Worm (Caenorhabditis elegans): ENCODE results near the gene marc-2.

The marc-2 gene

DNA sequence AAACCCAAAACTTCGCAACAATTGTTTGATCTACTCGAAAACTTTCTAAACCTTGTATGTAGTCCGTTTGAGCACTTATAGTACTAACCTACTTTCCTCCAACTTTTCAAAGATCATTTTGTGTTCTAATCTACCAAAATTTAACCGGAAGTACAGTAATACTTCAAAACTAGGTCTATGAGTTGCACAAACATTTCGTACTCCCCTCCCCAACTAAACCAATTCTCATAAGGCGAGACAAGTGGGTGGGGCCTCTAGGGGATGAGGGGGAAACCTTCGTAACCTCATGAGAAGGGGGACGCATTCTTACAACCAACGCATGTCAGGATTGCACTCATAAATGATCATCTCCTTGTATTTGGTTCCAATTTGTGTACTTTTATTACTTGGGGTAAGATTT lies 38.8 kb downstream of the marc-2 start, which contains the start of gene cutl-9:
cutl-9 (plus strand) TSS at position 301 of the 400 bp plus-strand sequence.
- TF ChIP-seq unc-62 (GFP tag; optimal IDR thresholded peaks at IDR 0.05) = no peak

DNA sequence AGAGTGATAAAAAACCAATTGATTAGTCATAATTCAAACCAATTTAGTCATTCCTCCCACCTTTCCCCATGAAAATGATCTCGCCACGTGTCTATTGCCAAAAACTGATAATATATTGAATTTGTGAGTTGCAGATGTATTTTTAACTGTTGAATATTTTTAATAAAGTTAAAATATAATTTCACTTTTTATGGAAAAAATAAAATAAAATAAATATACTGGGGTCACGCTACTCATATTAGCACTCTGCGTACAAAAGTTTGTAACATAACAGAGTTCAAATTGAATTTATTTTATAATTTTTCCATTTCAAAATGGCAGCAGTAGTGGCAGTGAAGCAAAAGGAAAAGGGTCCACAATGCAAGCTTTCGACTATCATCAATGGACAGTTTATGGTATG lies 42.6 kb downstream of the marc-2 start, which contains the start of gene C14A4.13:
C14A4.13 (plus strand) TSS at position 301 of the 400 bp plus-strand sequence.
- TF ChIP-seq unc-62 (GFP tag; optimal IDR thresholded peaks at IDR 0.05) = no peak

DNA sequence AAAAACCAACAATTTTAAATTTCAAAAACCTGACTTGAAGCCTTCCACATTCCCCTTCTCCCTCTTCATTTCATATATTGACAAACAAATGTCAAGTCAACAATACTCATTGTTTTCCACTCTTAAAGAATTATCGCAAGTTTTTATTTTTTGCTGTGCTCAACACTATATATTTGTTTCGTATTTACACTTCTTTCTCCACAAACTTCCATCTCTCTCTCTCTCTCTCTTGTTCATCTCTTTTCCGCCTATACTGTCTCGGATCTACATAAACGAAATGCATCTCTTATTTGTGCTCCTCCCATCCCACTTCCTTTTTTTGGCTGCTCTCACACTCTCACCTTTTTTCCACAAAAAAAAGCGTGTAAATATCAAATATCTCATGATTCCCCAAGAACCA lies 48.0 kb downstream of the marc-2 start, which contains the start of gene C14A4.12:
C14A4.12 (plus strand) TSS at position 301 of the 400 bp plus-strand sequence.
- no peak for TF ChIP-seq unc-62 (GFP tag; optimal IDR thresholded peaks at IDR 0.05)

Measured in whole organism, dauer.